Worm (Caenorhabditis elegans): ENCODE measurements around the gene K08D8.11.

The K08D8.11 gene

ce11 chrIV:12854372-12855114 lies 40.6 kb upstream of the K08D8.11 start:
- TF ChIP-seq nhr-19 (GFP tag; conservative IDR thresholded peaks at IDR 0.05) (no peak), dpl-1 (GFP tag; optimal IDR thresholded peaks at IDR 0.05) (peak; percentile 48 to 71 (median 58)), lin-35 (GFP tag; optimal IDR thresholded peaks at IDR 0.05) (peak; percentile 39 to 62), efl-1 (optimal IDR thresholded peaks at IDR 0.05) (peak; percentile 73 to 84), efl-1 (GFP tag; optimal IDR thresholded peaks at IDR 0.05 in 1 of 2) (peak; percentile 74 to 97)

- no peak for TF ChIP-seq fkh-10 (GFP tag; optimal IDR thresholded peaks at IDR 0.05)
- TF ChIP-seq C16A3.4 (tag; optimal IDR thresholded peaks at IDR 0.05), result no peak
- TF ChIP-seq elt-2 (tag; optimal IDR thresholded peaks at IDR 0.05), result no peak
- TF ChIP-seq lsy-2 (tag; optimal IDR thresholded peaks at IDR 0.05), result no peak
- no peak for TF ChIP-seq rnt-1 (tag; optimal IDR thresholded peaks at IDR 0.05)
- no peak for TF ChIP-seq skn-1 (tag; optimal IDR thresholded peaks at IDR 0.05)
- no peak for TF ChIP-seq blmp-1 (tag; optimal IDR thresholded peaks at IDR 0.05)
- TF ChIP-seq nhr-85 (tag), result no peak
- TF ChIP-seq nhr-237 (tag; optimal IDR thresholded peaks at IDR 0.05), result no peak
- TF ChIP-seq unc-130 (tag; optimal IDR thresholded peaks at IDR 0.05), result no peak
- no peak for TF ChIP-seq nhr-28 (tag; optimal IDR thresholded peaks at IDR 0.05)
- TF ChIP-seq ztf-4 (tag; optimal IDR thresholded peaks at IDR 0.05), result no peak
Measured at ce11 chrIV:12855248-12855647, 39.8 kb upstream of the K08D8.11 start, which contains the start of gene nstp-5. Gene nstp-5 (plus strand): TSS chrIV:12855548.

DNA sequence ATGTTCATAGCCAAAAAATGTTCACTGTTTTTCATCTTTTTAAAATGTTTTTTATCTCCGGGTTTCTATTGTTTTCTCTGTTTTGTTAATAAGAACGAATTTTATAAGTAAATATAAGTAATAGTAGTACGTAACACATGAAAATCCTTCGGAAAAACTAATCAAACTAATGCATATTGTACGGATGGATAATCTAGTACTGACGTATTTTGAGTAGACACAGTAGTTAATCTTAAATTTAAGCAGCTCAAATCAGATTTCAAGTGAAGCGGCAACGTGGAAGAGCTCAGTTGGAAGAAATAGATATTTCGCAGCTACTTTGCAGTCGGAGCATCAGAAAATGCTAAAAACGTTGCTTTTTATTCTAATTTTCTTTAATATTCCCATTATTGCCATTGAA lies 35.3 kb upstream of the K08D8.11 start, which contains the start of gene gcy-18:
gcy-18 (plus strand) TSS at position 301 of the 400 bp plus-strand sequence.
- TF ChIP-seq nhr-19 (GFP tag; conservative IDR thresholded peaks at IDR 0.05), result no peak
- TF ChIP-seq dsc-1 (tag; optimal IDR thresholded peaks at IDR 0.05), result peak; percentile 27
- no peak for TF ChIP-seq egl-13 (tag; optimal IDR thresholded peaks at IDR 0.05)
- TF ChIP-seq nhr-47 (tag; optimal IDR thresholded peaks at IDR 0.05), result no peak

DNA sequence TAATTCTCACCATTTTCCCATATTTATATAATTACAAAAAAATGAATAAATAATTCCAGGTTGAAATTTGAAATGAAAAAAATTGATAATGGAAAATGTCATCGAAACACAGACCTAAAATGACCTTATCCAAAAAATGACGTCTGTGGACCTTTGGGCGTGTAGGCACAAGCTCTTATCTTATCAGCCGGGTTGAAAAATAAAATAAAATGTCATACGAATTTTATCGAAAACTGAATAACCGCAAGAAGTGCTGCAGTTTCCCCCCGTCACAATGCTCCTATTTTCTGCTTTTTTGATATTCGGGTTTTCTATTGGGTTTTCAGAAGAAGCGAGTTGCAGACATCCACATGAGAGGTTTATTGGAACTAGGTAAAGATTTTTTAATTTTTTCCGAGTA lies 29.2 kb upstream of the K08D8.11 start, which contains the start of gene clec-186:
clec-186 (plus strand) TSS at position 226 of the 400 bp plus-strand sequence.
- TF ChIP-seq rnt-1 (tag; optimal IDR thresholded peaks at IDR 0.05) (no peak), jun-1 (tag; optimal IDR thresholded peaks at IDR 0.05) (peak; percentile 5), unc-62 (GFP tag; optimal IDR thresholded peaks at IDR 0.05) (no peak), elt-2 (tag; optimal IDR thresholded peaks at IDR 0.05) (peak; percentile 97), ces-1 (GFP tag; optimal IDR thresholded peaks at IDR 0.05) (no peak), vab-15 (tag; optimal IDR thresholded peaks at IDR 0.05) (no peak), unc-86 (tag; optimal IDR thresholded peaks at IDR 0.05) (no peak), efl-1 (optimal IDR thresholded peaks at IDR 0.05) (no peak), efl-1 (GFP tag; optimal IDR thresholded peaks at IDR 0.05 in 1 of 2) (peak in 1 of 2 experiments; percentile 20), pqm-1 (tag; optimal IDR thresholded peaks at IDR 0.05) (peak; percentile 40), isw-1 (GFP tag; IDR thresholded peaks at IDR 0.05) (no peak), nhr-20 (tag; optimal IDR thresholded peaks at IDR 0.05) (peak; percentile 18), pax-3 (tag; optimal IDR thresholded peaks at IDR 0.05) (peak; percentile 45), ceh-63 (GFP tag; optimal IDR thresholded peaks at IDR 0.05) (no peak)

ce11 chrIV:12869383-12869782 lies 25.7 kb upstream of the K08D8.11 start:
- TF ChIP-seq elt-2 (tag; optimal IDR thresholded peaks at IDR 0.05) (peak; percentile 34), grh-1 (GFP tag; IDR thresholded peaks at IDR 0.05) (no peak)

DNA sequence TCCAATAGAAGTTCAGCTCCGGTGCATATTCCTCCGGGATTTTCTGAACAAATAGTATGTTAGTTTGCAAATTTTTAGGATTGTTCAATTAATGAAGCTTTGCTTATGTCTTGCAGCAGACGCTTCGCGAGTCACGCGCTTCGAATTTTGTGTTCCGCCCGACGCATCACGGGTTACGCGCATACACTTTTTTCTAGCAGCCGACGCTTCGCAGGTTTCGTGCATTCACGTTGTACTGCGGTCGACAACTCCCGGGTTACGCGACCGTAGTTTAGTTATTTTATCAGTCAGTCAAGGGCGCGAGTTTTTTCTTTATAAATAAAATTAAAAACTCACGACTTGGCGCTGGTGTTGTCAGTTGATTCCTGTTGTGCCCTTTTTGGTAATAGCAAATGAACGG lies 25.3 kb upstream of the K08D8.11 start:
- no peak for TF ChIP-seq isw-1 (GFP tag; IDR thresholded peaks at IDR 0.05)
- no peak for TF ChIP-seq nhr-71 (tag; optimal IDR thresholded peaks at IDR 0.05)
- no peak for TF ChIP-seq snu-23 (GFP tag; optimal IDR thresholded peaks at IDR 0.05)
- TF ChIP-seq sptf-1 (tag; optimal IDR thresholded peaks at IDR 0.05), result no peak
- no peak for TF ChIP-seq elt-3 (tag; optimal IDR thresholded peaks at IDR 0.05)
- TF ChIP-seq lin-15B (tag; optimal IDR thresholded peaks at IDR 0.05), result no peak
- no peak for TF ChIP-seq zip-4 (GFP tag; optimal IDR thresholded peaks at IDR 0.05)
- no peak for TF ChIP-seq nhr-20 (tag; optimal IDR thresholded peaks at IDR 0.05)
- TF ChIP-seq unc-62 (GFP tag; optimal IDR thresholded peaks at IDR 0.05), result no peak
- TF ChIP-seq hpl-2 (GFP tag; optimal IDR thresholded peaks at IDR 0.05), result no peak

All from whole organism, L1 larva.